Fruit fly (Drosophila melanogaster): ENCODE results near the gene TrxT.

dm6 chrX:5300623-5301283, 10.9 kb downstream of the TrxT start:
- TF ChIP-seq ATbp (GFP tag; optimal IDR thresholded peaks at IDR 0.05) (no peak), cato (GFP tag; optimal IDR thresholded peaks at IDR 0.05; ENCODE audit: borderline replicate concordance) (no peak), odd (GFP tag; optimal IDR thresholded peaks at IDR 0.05) (no peak), PHDP (tag; optimal IDR thresholded peaks at IDR 0.05) (no peak), CG9727 (GFP tag; optimal IDR thresholded peaks at IDR 0.05) (no peak), CG4854 (GFP tag; optimal IDR thresholded peaks at IDR 0.05) (no peak), jumu (GFP tag; optimal IDR thresholded peaks at IDR 0.05) (no peak), Lpt (GFP tag; optimal IDR thresholded peaks at IDR 0.05) (no peak)

Data from whole organism, embryonic.